Fruit fly (Drosophila melanogaster): ENCODE data around the gene CG34150.

The CG34150 gene

DNA sequence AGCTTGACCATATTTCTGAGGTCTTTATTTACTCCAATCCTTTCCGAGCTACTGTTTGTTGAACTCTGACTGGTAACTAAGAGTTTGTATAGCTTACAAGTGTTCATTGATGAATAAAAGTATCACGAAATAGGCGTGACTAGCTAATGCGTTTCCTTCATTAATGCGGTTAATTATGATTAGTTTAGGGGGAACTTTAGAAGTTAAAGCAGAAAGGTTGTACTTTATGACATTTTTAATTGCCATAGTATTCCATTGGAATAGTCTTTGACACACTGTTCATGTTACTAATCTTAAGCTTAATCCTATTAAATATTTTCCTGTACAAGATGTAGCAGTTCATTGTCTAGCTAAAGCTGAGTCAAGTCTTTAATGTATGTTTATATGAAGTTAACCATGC is 45.6 kb downstream of the CG34150 start, which contains the start of gene ppk22 (continued):
- TF ChIP-seq mam (GFP tag; optimal IDR thresholded peaks at IDR 0.05): no peak
- TF ChIP-seq CG13775 (GFP tag; optimal IDR thresholded peaks at IDR 0.05): no peak
- no peak for TF ChIP-seq CG2712 (tag; optimal IDR thresholded peaks at IDR 0.05)
- TF ChIP-seq Myb (GFP tag; optimal IDR thresholded peaks at IDR 0.05): no peak

DNA sequence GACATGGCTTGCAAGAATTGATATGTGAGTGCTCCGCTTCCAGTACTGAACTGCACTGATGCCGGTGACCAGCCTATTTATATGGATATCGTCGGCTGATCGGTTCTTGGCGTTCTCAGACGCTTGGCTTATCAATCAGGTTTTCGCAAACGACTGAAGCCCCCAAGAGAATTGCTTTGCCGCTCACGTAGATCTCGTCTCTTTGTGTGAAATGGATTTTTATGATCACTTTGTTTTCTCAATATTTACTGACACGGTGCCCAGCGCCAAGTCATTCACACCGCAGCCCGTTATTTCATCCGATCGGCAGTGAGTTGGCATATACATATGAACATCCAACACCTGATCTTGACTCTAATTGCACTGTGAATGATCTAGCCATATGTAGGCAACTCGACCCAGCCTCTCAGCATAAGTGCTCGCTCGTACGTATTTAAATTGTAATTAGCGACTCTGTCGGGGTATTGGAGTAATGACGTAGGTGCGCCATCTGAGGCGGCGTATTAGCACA is 46.3 kb downstream of the CG34150 start, which contains the start of gene CG13639:
CG13639 (minus strand) TSS at position 51 of the 511 bp plus-strand sequence.
- 0 out of 3 replicates have a peak, but pooled peaks have one; percentile 34 for TF ChIP-seq row (GFP tag; IDR thresholded peaks at IDR 0.05)
- no peak for TF ChIP-seq CG9609 (GFP tag; optimal IDR thresholded peaks at IDR 0.05)
- TF ChIP-seq CG14441 (GFP tag; IDR thresholded peaks at IDR 0.05): 0 out of 2 replicates have a peak, but pooled peaks have one; percentile 5
- no peak for TF ChIP-seq ERR (GFP tag; optimal IDR thresholded peaks at IDR 0.05)
- TF ChIP-seq chinmo (GFP tag; IDR thresholded peaks at IDR 0.05; ENCODE audit: partially characterized antibody): 0 out of 4 replicates have a peak, but pooled peaks have one; percentile 48
- TF ChIP-seq Bdp1 (GFP tag; optimal IDR thresholded peaks at IDR 0.05): no peak

DNA sequence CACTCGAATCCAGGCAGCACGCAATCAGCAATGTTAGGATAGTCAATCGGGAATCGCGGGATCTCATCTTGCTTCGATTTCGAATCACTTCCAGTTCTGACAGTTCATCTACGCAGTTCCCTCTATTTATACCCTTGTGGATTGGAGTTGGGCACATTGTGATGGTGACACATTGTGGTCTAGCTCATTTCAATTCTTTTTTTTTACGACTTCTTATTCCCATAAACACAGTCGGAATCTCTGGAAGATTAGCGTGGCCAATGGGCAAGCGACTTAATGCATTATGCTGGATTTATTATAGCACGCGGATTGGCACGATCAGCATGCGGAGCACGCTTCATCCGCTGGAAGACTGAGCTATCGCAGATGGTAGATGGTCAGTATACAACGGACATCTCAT is 48.0 kb downstream of the CG34150 start, which contains the start of gene CG13640:
CG13640 (minus strand) TSS at position 101 of the 400 bp plus-strand sequence.
- peak; percentile 7 for TF ChIP-seq Med (GFP tag)
- TF ChIP-seq vvl (GFP tag; IDR thresholded peaks at IDR 0.05): 0 out of 2 replicates have a peak, but pooled peaks have one; percentile 24
- no peak for TF ChIP-seq B-H1 (GFP tag; IDR thresholded peaks at IDR 0.05)

DNA sequence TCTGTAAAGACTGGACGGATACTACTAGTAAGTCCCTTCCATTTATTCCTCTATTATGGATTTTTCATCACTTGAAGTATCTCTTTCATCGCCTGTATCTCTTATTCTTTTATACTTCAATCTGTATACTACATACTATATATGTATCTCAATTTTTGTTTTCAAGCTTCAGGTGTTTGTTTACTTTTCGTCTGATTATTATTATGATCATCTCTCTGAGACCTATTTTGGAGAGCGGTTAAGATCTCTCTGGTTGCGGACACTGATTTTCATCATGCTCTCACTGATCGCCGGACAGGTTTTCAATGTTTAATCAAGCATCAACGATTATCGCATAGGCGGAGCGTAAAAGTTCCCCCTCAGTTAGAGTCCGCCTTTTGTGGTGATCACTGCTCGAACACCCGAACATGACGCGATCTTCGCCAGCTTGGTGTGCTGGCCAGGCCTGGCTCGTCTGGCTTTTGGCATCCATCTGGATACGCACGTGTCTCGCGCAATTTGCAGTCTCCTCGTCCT is 48.6 kb downstream of the CG34150 start, which contains the start of gene CG7016:
CG7016 (plus strand) TSS at position 358 of the 516 bp plus-strand sequence.
- TF ChIP-seq Six4 (GFP tag; optimal IDR thresholded peaks at IDR 0.05): no peak
- TF ChIP-seq repo (GFP tag; optimal IDR thresholded peaks at IDR 0.05): no peak
- peak; percentile 57; the same call in 1 of the 4 replicates for TF ChIP-seq chinmo (GFP tag; IDR thresholded peaks at IDR 0.05; ENCODE audit: partially characterized antibody)
- TF ChIP-seq sens (GFP tag): peak; percentile 58
- TF ChIP-seq sqz (GFP tag; optimal IDR thresholded peaks at IDR 0.05): no peak
- peak; percentile 62 for TF ChIP-seq CG34376 (GFP tag; optimal IDR thresholded peaks at IDR 0.05)
- peak; percentile 12; the same call in 1 of the 3 replicates for TF ChIP-seq CG34422 (GFP tag; IDR thresholded peaks at IDR 0.05)
- TF ChIP-seq Pdp1 (GFP tag; optimal IDR thresholded peaks at IDR 0.05): peak in 1 of 2 experiments; percentile 70
- no peak for TF ChIP-seq abd-A (tag; optimal IDR thresholded peaks at IDR 0.05)
- TF ChIP-seq gsb (GFP tag; IDR thresholded peaks at IDR 0.05): no peak
- TF ChIP-seq fd102C (GFP tag; optimal IDR thresholded peaks at IDR 0.05): no peak
- no peak for TF ChIP-seq luna (GFP tag; optimal IDR thresholded peaks at IDR 0.05)
- no peak for TF ChIP-seq BEAF-32 (GFP tag; optimal IDR thresholded peaks at IDR 0.05)
- TF ChIP-seq grn (GFP tag; optimal IDR thresholded peaks at IDR 0.05): peak; percentile 13
- no peak for TF ChIP-seq CG2199 (GFP tag; IDR thresholded peaks at IDR 0.05)
- TF ChIP-seq CG13894 (tag; optimal IDR thresholded peaks at IDR 0.05): peak; percentile 79
- TF ChIP-seq CG14710 (tag; optimal IDR thresholded peaks at IDR 0.05): no peak
- no peak for TF ChIP-seq pho (GFP tag; optimal IDR thresholded peaks at IDR 0.05)
- TF ChIP-seq CTCF (GFP tag; optimal IDR thresholded peaks at IDR 0.05): no peak
- TF ChIP-seq Trl (optimal IDR thresholded peaks at IDR 0.05): peak; percentile 42 to 63
- no peak for TF ChIP-seq Trl (GFP tag; optimal IDR thresholded peaks at IDR 0.05)
- TF ChIP-seq CG15479 (GFP tag; optimal IDR thresholded peaks at IDR 0.05): no peak
- no peak for TF ChIP-seq CG1792 (GFP tag; optimal IDR thresholded peaks at IDR 0.05)
- no peak for TF ChIP-seq prd (optimal IDR thresholded peaks at IDR 0.05)
- no peak for TF ChIP-seq prd (GFP tag; IDR thresholded peaks at IDR 0.05)
- TF ChIP-seq Hey (tag; optimal IDR thresholded peaks at IDR 0.05): no peak
- TF ChIP-seq vvl (GFP tag; IDR thresholded peaks at IDR 0.05): 0 out of 2 replicates have a peak, but pooled peaks have one; percentile 2
- TF ChIP-seq vfl (GFP tag; optimal IDR thresholded peaks at IDR 0.05): no peak

All from whole organism, embryonic.